Worm (Caenorhabditis elegans): Measurements from ENCODE around the gene pept-2.

DNA sequence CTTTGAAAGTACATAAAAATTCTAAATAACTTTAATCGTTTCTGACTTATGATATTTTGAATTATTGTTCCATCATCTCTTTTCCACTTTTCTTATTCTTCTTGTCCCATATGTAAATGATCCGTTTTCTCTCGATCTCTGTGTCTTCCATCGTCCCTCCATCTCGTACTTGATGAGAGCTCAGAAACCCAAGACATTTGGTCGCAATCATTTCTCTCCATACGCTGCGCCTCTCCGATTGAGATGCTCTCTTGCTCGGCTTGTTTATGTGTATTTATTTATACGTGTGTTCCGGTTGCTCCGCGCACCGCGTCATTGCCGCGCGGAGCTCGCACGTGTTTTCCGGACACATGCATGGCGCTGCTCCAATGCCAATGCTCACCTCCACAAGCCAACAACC is 20.9 kb downstream of the pept-2 start:
- TF ChIP-seq nhr-23 (tag; optimal IDR thresholded peaks at IDR 0.05) (no peak), unc-62 (GFP tag; optimal IDR thresholded peaks at IDR 0.05) (no peak), lin-15B (tag; optimal IDR thresholded peaks at IDR 0.05) (no peak), fos-1 (tag; optimal IDR thresholded peaks at IDR 0.05) (no peak), nhr-76 (tag; optimal IDR thresholded peaks at IDR 0.05) (no peak), egl-5 (tag; optimal IDR thresholded peaks at IDR 0.05) (no peak), daf-12 (tag; optimal IDR thresholded peaks at IDR 0.05) (no peak), sea-2 (GFP tag; optimal IDR thresholded peaks at IDR 0.05) (no peak), nfya-1 (tag; optimal IDR thresholded peaks at IDR 0.05; ENCODE audit: insufficient read depth) (no peak)

Measured in whole organism, L3 larva.